Fruit fly (Drosophila melanogaster) whole organism, wandering third instar larva: ENCODE measurements around the gene Zip88E.

Experiments used
- Abd-B ChIP-seq: fragments of >200 bp; optimal IDR thresholded peaks from 2 replicates; lab custom pipeline; 2017; ENCODE audit warnings: missing biosample characterization, missing genetic modification characterization
- CG32264 ChIP-seq: fragments of 200-800 bp; sonication (Bioruptor generic); optimal IDR thresholded peaks from 2 replicates; lab custom pipeline; 2016; ENCODE audit warnings: missing biosample characterization, missing genetic modification characterization
- CG9705 ChIP-seq: fragments of 200-800 bp; sonication (Bioruptor generic); optimal IDR thresholded peaks from 2 replicates; lab custom pipeline; 2018; ENCODE audit warnings: missing biosample characterization, mild to moderate bottlenecking, missing genetic modification characterization
- CrebA ChIP-seq: fragments of 200-800 bp; sonication (Bioruptor generic); optimal IDR thresholded peaks from 2 replicates; lab custom pipeline; 2016; ENCODE audit warnings: missing biosample characterization, mild to moderate bottlenecking, missing genetic modification characterization, borderline replicate concordance
- Dfd ChIP-seq: fragments of >200 bp; optimal IDR thresholded peaks from 2 replicates; lab custom pipeline; 2017; ENCODE audit warnings: missing biosample characterization, missing genetic modification characterization
- Dif ChIP-seq: fragments of 200-275, 200-300 bp; sonication (Bioruptor generic); optimal IDR thresholded peaks from 2 replicates; lab custom pipeline; 2018; ENCODE audit warnings: missing biosample characterization, missing genetic modification characterization; ENCODE audit not compliant: partially characterized antibody
- GATAd ChIP-seq: sonication (Bioruptor generic); optimal IDR thresholded peaks from 2 replicates; lab custom pipeline; 2016; ENCODE audit warnings: missing biosample characterization, missing genetic modification characterization
- HLH106 ChIP-seq: fragments of 200-800 bp; optimal IDR thresholded peaks from 3 replicates; lab custom pipeline; 2019; ENCODE audit warnings: missing biosample characterization, mild to moderate bottlenecking, missing genetic modification characterization, moderate library complexity
- Hnf4 ChIP-seq: fragments of 200-800 bp; sonication (Bioruptor generic); optimal IDR thresholded peaks from 2 replicates; lab custom pipeline; 2016; ENCODE audit warnings: missing biosample characterization, mild to moderate bottlenecking, missing genetic modification characterization
- Hr78 ChIP-seq: fragments of >200 bp; optimal IDR thresholded peaks from 2 replicates; lab custom pipeline; 2017; ENCODE audit warnings: missing biosample characterization, missing genetic modification characterization
- Hr83 ChIP-seq: fragments of 200-300 bp; sonication (Bioruptor generic); optimal IDR thresholded peaks from 2 replicates; lab custom pipeline; 2016; ENCODE audit warnings: missing biosample characterization, mild to moderate bottlenecking, missing genetic modification characterization, moderate library complexity; ENCODE audit not compliant: poor library complexity, severe bottlenecking
- Jra ChIP-seq: sonication (Bioruptor generic); optimal IDR thresholded peaks from 2 replicates; lab custom pipeline; 2016; ENCODE audit warnings: missing biosample characterization, missing genetic modification characterization
- Mio ChIP-seq: sonication (Bioruptor generic); optimal IDR thresholded peaks from 2 replicates; lab custom pipeline; 2016; ENCODE audit warnings: missing biosample characterization, missing genetic modification characterization
- Myc ChIP-seq: fragments of >200 bp; optimal IDR thresholded peaks from 2 replicates; lab custom pipeline; 2017
- N ChIP-seq: fragments of >200 bp; optimal IDR thresholded peaks from 2 replicates; lab custom pipeline; 2018; ENCODE audit warnings: missing biosample characterization, missing external identifiers, missing genetic modification characterization
- OdsH ChIP-seq: fragments of 200-800 bp; sonication (Bioruptor generic); optimal IDR thresholded peaks from 2 replicates; lab custom pipeline; 2016; ENCODE audit warnings: missing biosample characterization, mild to moderate bottlenecking, missing genetic modification characterization
- Rel ChIP-seq, 2 experiments: fragments of 200-800 bp; sonication (Bioruptor generic) in 1 of 2; optimal IDR thresholded peaks; 2 replicates in 1 of 2; 3 replicates in 1 of 2; lab custom pipeline; 2016 to 2019; ENCODE audit warnings: mild to moderate bottlenecking in 2 of 2, missing biosample characterization in 2 of 2, missing genetic modification characterization in 2 of 2, moderate library complexity in 1 of 2
- Sp1 ChIP-seq: fragments of 200-800 bp; sonication (Bioruptor generic); optimal IDR thresholded peaks from 3 replicates; lab custom pipeline; 2019; ENCODE audit warnings: missing biosample characterization, mild to moderate bottlenecking, missing genetic modification characterization, moderate library complexity
- Vsx2 ChIP-seq: fragments of 200-300, 225-300 bp; sonication (Bioruptor generic); optimal IDR thresholded peaks from 2 replicates; lab custom pipeline; 2018; ENCODE audit warnings: missing biosample characterization, missing genetic modification characterization; ENCODE audit not compliant: partially characterized antibody
- br ChIP-seq: fragments of 200-800 bp; sonication (Bioruptor generic); optimal IDR thresholded peaks from 2 replicates; lab custom pipeline; 2016; ENCODE audit warnings: missing biosample characterization, missing genetic modification characterization
- brk ChIP-seq: fragments of 200-800 bp; sonication (Bioruptor generic); optimal IDR thresholded peaks from 2 replicates; lab custom pipeline; 2016; ENCODE audit warnings: missing biosample characterization, mild to moderate bottlenecking, missing genetic modification characterization
- dl ChIP-seq, 2 experiments: fragments of 175-275, 200-275 bp in 1 of 2; fragments of 200-275 bp in 1 of 2; sonication (Bioruptor generic); optimal IDR thresholded peaks; lab custom pipeline; 2018; ENCODE audit warnings: mild to moderate bottlenecking in 2 of 2, missing biosample characterization in 2 of 2, missing genetic modification characterization in 2 of 2, moderate library complexity in 2 of 2; ENCODE audit not compliant: partially characterized antibody in 2 of 2, insufficient read depth in 1 of 2
- dmrt93B ChIP-seq: fragments of 200-800 bp; sonication (Bioruptor generic); optimal IDR thresholded peaks from 2 replicates; lab custom pipeline; 2018; ENCODE audit warnings: missing biosample characterization, mild to moderate bottlenecking, missing genetic modification characterization
- dsf ChIP-seq: sonication (Bioruptor generic); optimal IDR thresholded peaks from 2 replicates; lab custom pipeline; 2016; ENCODE audit warnings: missing biosample characterization, missing genetic modification characterization, borderline replicate concordance
- ey ChIP-seq: fragments of 200-800 bp; sonication (Bioruptor generic); optimal IDR thresholded peaks from 2 replicates; lab custom pipeline; 2016; ENCODE audit warnings: missing biosample characterization, missing genetic modification characterization
- foxo ChIP-seq, 2 experiments: fragments of 200-800 bp; sonication (Bioruptor generic); optimal IDR thresholded peaks; 2 replicates in 1 of 2; 3 replicates in 1 of 2; lab custom pipeline; 2016 to 2017; ENCODE audit warnings: missing biosample characterization in 2 of 2, missing genetic modification characterization in 2 of 2
- fru ChIP-seq: fragments of 200-800 bp; sonication (Bioruptor generic); optimal IDR thresholded peaks from 3 replicates; lab custom pipeline; 2016; ENCODE audit warnings: missing biosample characterization, mild to moderate bottlenecking, missing genetic modification characterization
- h ChIP-seq: fragments of 200-800 bp; sonication (Bioruptor generic); optimal IDR thresholded peaks from 3 replicates; lab custom pipeline; 2016; ENCODE audit warnings: missing biosample characterization, mild to moderate bottlenecking, missing genetic modification characterization
- jim ChIP-seq: fragments of 175-275, 200-325 bp; sonication (Bioruptor generic); optimal IDR thresholded peaks from 2 replicates; lab custom pipeline; 2016; ENCODE audit warnings: missing biosample characterization, mild to moderate bottlenecking, missing genetic modification characterization
- lola ChIP-seq: fragments of >200 bp; optimal IDR thresholded peaks from 2 replicates; lab custom pipeline; 2017; ENCODE audit warnings: missing biosample characterization, missing genetic modification characterization
- pan ChIP-seq: fragments of >200 bp; optimal IDR thresholded peaks from 2 replicates; lab custom pipeline; 2017
- psq ChIP-seq: fragments of 200-800 bp; sonication (Bioruptor generic); optimal IDR thresholded peaks from 3 replicates; lab custom pipeline; 2017; ENCODE audit warnings: missing biosample characterization, mild to moderate bottlenecking, missing genetic modification characterization, moderate library complexity
- rgr ChIP-seq: fragments of 200-800 bp; sonication (Bioruptor generic); optimal IDR thresholded peaks from 3 replicates; lab custom pipeline; 2016; ENCODE audit warnings: missing biosample characterization, mild to moderate bottlenecking, missing genetic modification characterization
- sage ChIP-seq: fragments of 200-800 bp; sonication (Bioruptor generic); optimal IDR thresholded peaks from 2 replicates; lab custom pipeline; 2016; ENCODE audit warnings: missing biosample characterization, mild to moderate bottlenecking, missing genetic modification characterization
- sv ChIP-seq: fragments of 200-800 bp; sonication (Bioruptor generic); optimal IDR thresholded peaks from 3 replicates; lab custom pipeline; 2016; ENCODE audit warnings: missing biosample characterization, missing genetic modification characterization
- tai ChIP-seq: sonication (Bioruptor generic); optimal IDR thresholded peaks from 2 replicates; lab custom pipeline; 2016; ENCODE audit warnings: missing biosample characterization, missing genetic modification characterization
- usp ChIP-seq: fragments of >200 bp; optimal IDR thresholded peaks from 2 replicates; lab custom pipeline; 2017; ENCODE audit warnings: missing biosample characterization, missing genetic modification characterization
- woc ChIP-seq: sonication (Bioruptor generic); optimal IDR thresholded peaks from 2 replicates; lab custom pipeline; 2016; ENCODE audit warnings: missing biosample characterization, mild to moderate bottlenecking, missing genetic modification characterization

Gene Zip88E

dm6 chr3R:15249037-15249436 lies 19.4 kb upstream of the Zip88E start, which contains the start of gene Amt:
TSS of gene Amt (minus strand) at chr3R:15249137.
- TF ChIP-seq Hr78 (GFP tag; lab: Kevin White, UChicago) (no peak), foxo (GFP tag; optimal IDR thresholded peaks at IDR 0.05; lab: Kevin White, UChicago) (no peak), GATAd (no peak), jim (GFP tag; lab: Kevin White, UChicago) (no peak), Sp1 (GFP tag; lab: Kevin White, UChicago) (no peak), Abd-B (GFP tag; lab: Kevin White, UChicago) (no peak), dl (GFP tag; optimal IDR thresholded peaks at IDR 0.05; lab: Kevin White, UChicago; ENCODE audit: insufficient read depth in 1 of 2, partially characterized antibody in 2 of 2) (no peak), CG32264 (GFP tag; lab: Kevin White, UChicago) (no peak), Rel (GFP tag; optimal IDR thresholded peaks at IDR 0.05; lab: Kevin White, UChicago) (no peak), Rel (tag; optimal IDR thresholded peaks at IDR 0.05; lab: Kevin White, UChicago) (no peak), CrebA (no peak), Dfd (no peak), Vsx2 (GFP tag; lab: Kevin White, UChicago) (no peak), brk (no peak), Myc (lab: Kevin White, UChicago) (no peak), HLH106 (tag; lab: Kevin White, UChicago) (no peak), dsf (no peak), Mio (GFP tag; lab: Kevin White, UChicago) (no peak)

- TF ChIP-seq Dfd, result no peak
- no peak for TF ChIP-seq N (GFP tag; lab: Kevin White, UChicago)
- TF ChIP-seq dl (GFP tag; optimal IDR thresholded peaks at IDR 0.05; lab: Kevin White, UChicago; ENCODE audit: insufficient read depth in 1 of 2, partially characterized antibody in 2 of 2), result no peak
- TF ChIP-seq dmrt93B (GFP tag; lab: Kevin White, UChicago), result no peak
- no peak for TF ChIP-seq Dif (GFP tag; lab: Kevin White, UChicago)
- TF ChIP-seq br (GFP tag; lab: Kevin White, UChicago), result no peak
- TF ChIP-seq CG32264 (GFP tag; lab: Kevin White, UChicago), result no peak
- no peak for TF ChIP-seq brk
- TF ChIP-seq psq (GFP tag; lab: Kevin White, UChicago), result no peak
- no peak for TF ChIP-seq ey (GFP tag; lab: Kevin White, UChicago)
- TF ChIP-seq CrebA, result no peak
These were observed 18.7 kb upstream of the Zip88E start, which contains the start of gene CG42404 for dm6 chr3R:15249735-15250134. TSS of gene CG42404 (plus strand) at chr3R:15250094.

- TF ChIP-seq Dfd (no peak), N (GFP tag; lab: Kevin White, UChicago) (no peak), Jra (GFP tag; lab: Kevin White, UChicago) (no peak), lola (GFP tag; lab: Kevin White, UChicago) (no peak), CG9705 (GFP tag; lab: Kevin White, UChicago) (no peak), rgr (no peak), h (GFP tag; lab: Kevin White, UChicago) (no peak), OdsH (GFP tag; lab: Kevin White, UChicago) (peak; percentile 55), dl (GFP tag; optimal IDR thresholded peaks at IDR 0.05; lab: Kevin White, UChicago; ENCODE audit: insufficient read depth in 1 of 2, partially characterized antibody in 2 of 2) (no peak), fru (GFP tag; lab: Kevin White, UChicago) (peak; percentile 60), woc (no peak), br (GFP tag; lab: Kevin White, UChicago) (peak; percentile 14), Dif (GFP tag; lab: Kevin White, UChicago) (peak; percentile 11), foxo (GFP tag; optimal IDR thresholded peaks at IDR 0.05; lab: Kevin White, UChicago) (no peak), CrebA (no peak), dmrt93B (GFP tag; lab: Kevin White, UChicago) (no peak), brk (no peak), jim (GFP tag; lab: Kevin White, UChicago) (no peak), Hr78 (GFP tag; lab: Kevin White, UChicago) (no peak), pan (lab: Kevin White, UChicago) (no peak), Hr83 (GFP tag; lab: Kevin White, UChicago) (no peak), sv (GFP tag; lab: Kevin White, UChicago) (peak; percentile 30), Rel (GFP tag; optimal IDR thresholded peaks at IDR 0.05; lab: Kevin White, UChicago) (no peak), Rel (tag; optimal IDR thresholded peaks at IDR 0.05; lab: Kevin White, UChicago) (no peak), Abd-B (GFP tag; lab: Kevin White, UChicago) (no peak), Myc (lab: Kevin White, UChicago) (no peak), sage (GFP tag; lab: Kevin White, UChicago) (no peak), CG32264 (GFP tag; lab: Kevin White, UChicago) (no peak), ey (GFP tag; lab: Kevin White, UChicago) (peak; percentile 37), usp (GFP tag; lab: Kevin White, UChicago) (no peak), Hnf4 (GFP tag; lab: Kevin White, UChicago) (no peak), HLH106 (tag; lab: Kevin White, UChicago) (peak; percentile 61), Mio (GFP tag; lab: Kevin White, UChicago) (no peak), Sp1 (GFP tag; lab: Kevin White, UChicago) (no peak), tai (no peak), dsf (no peak), GATAd (no peak), Vsx2 (GFP tag; lab: Kevin White, UChicago) (no peak), psq (GFP tag; lab: Kevin White, UChicago) (peak; percentile 61)
These were observed 18.0 kb upstream of the Zip88E start for dm6 chr3R:15250454-15250853.
